Worm (Caenorhabditis elegans) whole organism, L1 larva: ENCODE measurements around the gene ndnf-1.
A peak's percentile ranks its signal among the peaks of the same experiment; 100 is the strongest.

Experiments used
- F16B12.6 ChIP-seq: fragments of 150-350 bp; optimal IDR thresholded peaks from 2 replicates; lab custom pipeline; 2014; ENCODE audit warnings: missing biosample characterization, missing genetic modification characterization
- grh-1 ChIP-seq: fragments of 200-800 bp; sonication (Bioruptor generic); IDR thresholded peaks from 2 replicates; pipeline ENCODE4 v1.3.6; 2022; ENCODE audit warnings: missing genetic modification reagents, missing genetic modification characterization, missing compliant biosample characterization
- lir-3 ChIP-seq: sonication (generic microtip); optimal IDR thresholded peaks from 2 replicates; lab custom pipeline; 2016; ENCODE audit warnings: mild to moderate bottlenecking, missing genetic modification characterization, moderate library complexity, missing compliant biosample characterization; ENCODE audit not compliant: poor library complexity
- pqm-1 ChIP-seq: sonication (generic microtip); optimal IDR thresholded peaks from 3 replicates; lab custom pipeline; 2017; ENCODE audit warnings: missing biosample characterization, missing genetic modification characterization
- rnt-1 ChIP-seq: sonication (generic microtip); optimal IDR thresholded peaks from 2 replicates; lab custom pipeline; 2016; ENCODE audit warnings: mild to moderate bottlenecking, missing genetic modification characterization, moderate library complexity, missing compliant biosample characterization
- snpc-4 ChIP-seq: fragments of 150-350 bp; optimal IDR thresholded peaks from 2 replicates; lab custom pipeline; 2014; ENCODE audit warnings: missing biosample characterization, missing genetic modification characterization
- vab-15 ChIP-seq: sonication (generic microtip); optimal IDR thresholded peaks from 2 replicates; lab custom pipeline; 2017; ENCODE audit warnings: missing genotype, mild to moderate bottlenecking, missing genetic modification characterization, missing compliant biosample characterization
- zag-1 ChIP-seq: fragments of 150-350 bp; optimal IDR thresholded peaks from 2 replicates; lab custom pipeline; 2014; ENCODE audit warnings: missing biosample characterization, missing genetic modification characterization

- no peak for TF ChIP-seq F16B12.6 (tag; lab: Kevin White, UChicago)
- TF ChIP-seq lir-3 (tag; lab: Kevin White, UChicago), result peak; percentile 14
- TF ChIP-seq pqm-1 (tag; lab: Kevin White, UChicago), result no peak
- TF ChIP-seq snpc-4 (tag; lab: Kevin White, UChicago), result no peak
- no peak for TF ChIP-seq grh-1 (GFP tag; lab: Robert Waterston, UW)
- TF ChIP-seq rnt-1 (tag; lab: Kevin White, UChicago), result peak; percentile 66
- TF ChIP-seq vab-15 (tag; lab: Kevin White, UChicago), result no peak
- TF ChIP-seq zag-1, result no peak
These were observed 35.4 kb downstream of the ndnf-1 start for ce11 chrIV:2993278-2993899.
